Fruit fly (Drosophila melanogaster) whole organism, embryonic: ENCODE data around the gene Rcd2.

Source experiments
- BtbVII ChIP-seq: fragments of 200-800 bp; sonication (Bioruptor generic); optimal IDR thresholded peaks from 3 replicates; lab custom pipeline; 2017; ENCODE audit warnings: missing biosample characterization, mild to moderate bottlenecking, missing genetic modification characterization
- Bteb2 ChIP-seq: fragments of 200-800 bp; sonication (Bioruptor generic); optimal IDR thresholded peaks from 2 replicates; lab custom pipeline; 2016; ENCODE audit warnings: missing biosample characterization, missing genetic modification characterization
- CG10274 ChIP-seq: fragments of 200-800 bp; sonication (Bioruptor generic); optimal IDR thresholded peaks from 3 replicates; lab custom pipeline; 2017; ENCODE audit warnings: missing biosample characterization, mild to moderate bottlenecking, missing genetic modification characterization
- CG10431 ChIP-seq: fragments of 200-800 bp; sonication (Bioruptor generic); optimal IDR thresholded peaks from 3 replicates; lab custom pipeline; 2018; ENCODE audit warnings: missing biosample characterization, mild to moderate bottlenecking, missing genetic modification characterization
- CG11085 ChIP-seq: fragments of 200-800 bp; sonication (Bioruptor generic); IDR thresholded peaks from 2 replicates; pipeline ENCODE4 v1.3.6; 2022; ENCODE audit warnings: missing biosample characterization, missing genetic modification characterization
- CG11093 ChIP-seq: fragments of 200-800 bp; sonication (Bioruptor generic); IDR thresholded peaks from 3 replicates; pipeline ENCODE4 v1.3.6; 2022; ENCODE audit warnings: missing biosample characterization, missing genetic modification characterization
- CG11504 ChIP-seq: fragments of 200-800 bp; sonication (Bioruptor generic); optimal IDR thresholded peaks from 3 replicates; lab custom pipeline; 2019; ENCODE audit warnings: missing biosample characterization, mild to moderate bottlenecking, missing genetic modification characterization, moderate library complexity
- CG14441 ChIP-seq: fragments of 200-800 bp; sonication (Bioruptor generic); IDR thresholded peaks from 2 replicates; pipeline ENCODE4 v1.3.6; 2022; ENCODE audit warnings: missing biosample characterization, missing genetic modification characterization
- CG14860 ChIP-seq: fragments of 200-800 bp; sonication (Bioruptor generic); IDR thresholded peaks from 3 replicates; pipeline ENCODE4 v1.3.6; 2022; ENCODE audit warnings: missing biosample characterization, missing genetic modification characterization; ENCODE audit not compliant: partially characterized antibody
- CG1529 ChIP-seq: fragments of 200-800 bp; sonication (Bioruptor generic); optimal IDR thresholded peaks from 3 replicates; lab custom pipeline; 2018; ENCODE audit warnings: missing biosample characterization, missing genetic modification characterization
- CG1603 ChIP-seq: fragments of 200-800 bp; sonication (Bioruptor generic); optimal IDR thresholded peaks from 2 replicates; lab custom pipeline; 2019; ENCODE audit warnings: missing biosample characterization, mild to moderate bottlenecking, missing genetic modification characterization, moderate library complexity
- CG16863 ChIP-seq: fragments of 200-800 bp; sonication (Bioruptor generic); optimal IDR thresholded peaks from 3 replicates; lab custom pipeline; 2016; ENCODE audit warnings: missing biosample characterization, missing genetic modification characterization
- CG17829 ChIP-seq: fragments of 200-800 bp; optimal IDR thresholded peaks from 2 replicates; lab custom pipeline; 2019; ENCODE audit warnings: missing biosample characterization, mild to moderate bottlenecking, missing genetic modification characterization, moderate library complexity
- CG1792 ChIP-seq: fragments of 200-800 bp; sonication (Bioruptor generic); optimal IDR thresholded peaks from 2 replicates; lab custom pipeline; 2016; ENCODE audit warnings: missing biosample characterization, missing genetic modification characterization
- CG2875 ChIP-seq: fragments of 200-800 bp; sonication (Bioruptor generic); optimal IDR thresholded peaks from 2 replicates; lab custom pipeline; 2017; ENCODE audit warnings: missing biosample characterization, mild to moderate bottlenecking, missing genetic modification characterization, missing genetic modification reagents
- CG31441 ChIP-seq: fragments of 200-800 bp; sonication (Bioruptor generic); IDR thresholded peaks from 2 replicates; pipeline ENCODE4 v1.3.6; 2022; ENCODE audit warnings: missing biosample characterization, missing genetic modification characterization
- CG3163 ChIP-seq: fragments of 200-800 bp; sonication (Bioruptor generic); optimal IDR thresholded peaks from 3 replicates; lab custom pipeline; 2016; ENCODE audit warnings: missing biosample characterization, missing genetic modification characterization
- CG33213 ChIP-seq: fragments of 200-800 bp; sonication (Bioruptor generic); optimal IDR thresholded peaks from 3 replicates; lab custom pipeline; 2016; ENCODE audit warnings: missing biosample characterization, missing genetic modification characterization
- CG34422 ChIP-seq: fragments of 200-800 bp; sonication (Bioruptor generic); IDR thresholded peaks from 3 replicates; pipeline ENCODE4 v1.3.6; 2022; ENCODE audit warnings: missing biosample characterization, missing genetic modification characterization
- CG5180 ChIP-seq: fragments of 200-800 bp; sonication (Bioruptor generic); optimal IDR thresholded peaks from 3 replicates; lab custom pipeline; 2017; ENCODE audit warnings: missing biosample characterization, missing genetic modification characterization, mild to moderate bottlenecking, moderate library complexity, missing genetic modification reagents
- CG5245 ChIP-seq: fragments of 200-800 bp; sonication (Bioruptor generic); optimal IDR thresholded peaks from 3 replicates; lab custom pipeline; 2016; ENCODE audit warnings: missing biosample characterization, missing genetic modification characterization
- CG7271 ChIP-seq: fragments of 200-800 bp; sonication (Bioruptor generic); optimal IDR thresholded peaks from 2 replicates; lab custom pipeline; 2018; ENCODE audit warnings: missing biosample characterization, mild to moderate bottlenecking, missing genetic modification characterization, moderate library complexity
- CG7372 ChIP-seq: fragments of 200-800 bp; sonication (Bioruptor generic); IDR thresholded peaks from 2 replicates; pipeline ENCODE4 v1.3.6; 2022; ENCODE audit warnings: missing biosample characterization, missing genetic modification characterization
- Dip2 ChIP-seq: fragments of 200-800 bp; sonication (Bioruptor generic); IDR thresholded peaks from 2 replicates; pipeline ENCODE4 v1.3.6; 2022; ENCODE audit warnings: missing biosample characterization, missing genetic modification characterization
- E2f1 ChIP-seq: fragments of 200-800 bp; sonication (Bioruptor generic); IDR thresholded peaks from 2 replicates; pipeline ENCODE4 v1.3.6; 2022; ENCODE audit warnings: missing biosample characterization, missing genetic modification characterization
- Elba2 ChIP-seq: fragments of 200-800 bp; sonication (Bioruptor generic); optimal IDR thresholded peaks from 3 replicates; lab custom pipeline; 2016; ENCODE audit warnings: missing biosample characterization, missing genetic modification characterization
- Fer1 ChIP-seq: fragments of 200-800 bp; sonication (Bioruptor generic); optimal IDR thresholded peaks from 2 replicates; lab custom pipeline; 2017; ENCODE audit warnings: missing biosample characterization, mild to moderate bottlenecking, missing genetic modification characterization
- Gug ChIP-seq: fragments of 200-800 bp; sonication (Bioruptor generic); IDR thresholded peaks from 4 replicates; pipeline ENCODE4 v1.3.6; 2022; ENCODE audit warnings: missing biosample characterization, missing genetic modification characterization
- Hand ChIP-seq: fragments of 200-800 bp; sonication (Bioruptor generic); optimal IDR thresholded peaks from 2 replicates; lab custom pipeline; 2017; ENCODE audit warnings: mild to moderate bottlenecking, missing biosample characterization, missing genetic modification reagents, missing genetic modification characterization
- HmgZ ChIP-seq: fragments of 200-800 bp; sonication (Bioruptor generic); optimal IDR thresholded peaks from 2 replicates; lab custom pipeline; 2018; ENCODE audit warnings: missing biosample characterization, mild to moderate bottlenecking, missing genetic modification characterization
- Hr78 ChIP-seq, 2 experiments: fragments of 200-800 bp in 1 of 2; fragments of >200 bp in 1 of 2; sonication (Bioruptor generic) in 1 of 2; optimal IDR thresholded peaks; 2 replicates each; lab custom pipeline; 2017 to 2019; ENCODE audit warnings: missing biosample characterization in 2 of 2, missing genetic modification characterization in 2 of 2, mild to moderate bottlenecking in 1 of 2, moderate library complexity in 1 of 2
- Hsf ChIP-seq: fragments of 200-800 bp; sonication (Bioruptor generic); optimal IDR thresholded peaks from 3 replicates; lab custom pipeline; 2016; ENCODE audit warnings: missing biosample characterization, missing genetic modification characterization
- Mad ChIP-seq: fragments of 200-800 bp; sonication (Bioruptor generic); optimal IDR thresholded peaks from 2 replicates; lab custom pipeline; 2016; ENCODE audit warnings: missing biosample characterization, missing genetic modification characterization
- Nf-YB ChIP-seq: fragments of 200-800 bp; sonication (Bioruptor generic); optimal IDR thresholded peaks from 3 replicates; lab custom pipeline; 2019; ENCODE audit warnings: missing biosample characterization, mild to moderate bottlenecking, missing genetic modification characterization, moderate library complexity
- Xrp1 ChIP-seq: fragments of 200-800 bp; sonication (Bioruptor generic); IDR thresholded peaks from 2 replicates; pipeline ENCODE4 v1.3.6; 2022; ENCODE audit warnings: missing biosample characterization, missing genetic modification characterization
- aop ChIP-seq: fragments of 200-800 bp; sonication (Bioruptor generic); IDR thresholded peaks from 2 replicates; pipeline ENCODE4 v1.3.6; 2022; ENCODE audit warnings: missing biosample characterization, missing genetic modification characterization
- bigmax ChIP-seq: fragments of 200-800 bp; sonication (Bioruptor generic); optimal IDR thresholded peaks from 2 replicates; lab custom pipeline; 2018; ENCODE audit warnings: missing biosample characterization, mild to moderate bottlenecking, missing genetic modification characterization
- caup ChIP-seq: fragments of 200-800 bp; sonication (Bioruptor generic); optimal IDR thresholded peaks from 3 replicates; lab custom pipeline; 2017; ENCODE audit warnings: missing biosample characterization, mild to moderate bottlenecking, missing genetic modification characterization, moderate library complexity; ENCODE audit not compliant: severe bottlenecking
- dan ChIP-seq: fragments of 200-800 bp; sonication (Bioruptor generic); IDR thresholded peaks from 2 replicates; pipeline ENCODE4 v1.3.6; 2022; ENCODE audit warnings: missing biosample characterization, missing genetic modification characterization
- ham ChIP-seq: fragments of 200-800 bp; sonication (Bioruptor generic); IDR thresholded peaks from 2 replicates; pipeline ENCODE4 v1.3.6; 2022; ENCODE audit warnings: missing biosample characterization, missing genetic modification characterization
- lola ChIP-seq, 3 experiments: fragments of >200 bp in 2 of 3; fragments of 200-800 bp in 1 of 3; sonication (Bioruptor generic) in 1 of 3; optimal IDR thresholded peaks; 2 replicates each; lab custom pipeline; 2017 to 2019; ENCODE audit warnings: missing biosample characterization in 3 of 3, missing genetic modification characterization in 3 of 3, mild to moderate bottlenecking in 1 of 3, moderate library complexity in 1 of 3
- nerfin-1 ChIP-seq: fragments of 200-800 bp; sonication (Bioruptor generic); optimal IDR thresholded peaks from 3 replicates; lab custom pipeline; 2019; ENCODE audit warnings: missing biosample characterization, mild to moderate bottlenecking, missing genetic modification characterization, moderate library complexity
- sisA ChIP-seq: fragments of 200-800 bp; sonication (Bioruptor generic); IDR thresholded peaks from 2 replicates; pipeline ENCODE4 v1.3.6; 2022; ENCODE audit warnings: missing biosample characterization, missing genetic modification characterization
- sob ChIP-seq: fragments of 200-800 bp; sonication (Bioruptor generic); IDR thresholded peaks from 2 replicates; pipeline ENCODE4 v1.3.6; 2022; ENCODE audit warnings: missing biosample characterization, missing genetic modification characterization
- tll ChIP-seq, 2 experiments: fragments of 200-800 bp in 1 of 2; fragments of >200 bp in 1 of 2; sonication (Bioruptor generic) in 1 of 2; optimal IDR thresholded peaks; 2 replicates each; lab custom pipeline; 2017 to 2019; ENCODE audit warnings: missing biosample characterization in 2 of 2, missing genetic modification characterization in 2 of 2, mild to moderate bottlenecking in 1 of 2, moderate library complexity in 1 of 2
- toy ChIP-seq: fragments of 200-800 bp; sonication (Bioruptor generic); IDR thresholded peaks from 2 replicates; pipeline ENCODE4 v1.3.6; 2022; ENCODE audit warnings: missing biosample characterization, missing genetic modification characterization
- trh ChIP-seq: fragments of 200-800 bp; sonication (Bioruptor generic); optimal IDR thresholded peaks from 2 replicates; lab custom pipeline; 2016; ENCODE audit warnings: missing biosample characterization, missing genetic modification characterization
- twi ChIP-seq: fragments of 200-800 bp; optimal IDR thresholded peaks from 2 replicates; lab custom pipeline; 2019; ENCODE audit warnings: missing biosample characterization, mild to moderate bottlenecking, missing genetic modification characterization, moderate library complexity
- tx ChIP-seq: fragments of 200-800 bp; sonication (Bioruptor generic); optimal IDR thresholded peaks from 2 replicates; lab custom pipeline; 2016; ENCODE audit warnings: missing biosample characterization, missing genetic modification characterization

Gene Rcd2

dm6 chr3L:20494780-20495591 lies 45.2 kb downstream of the Rcd2 start, which contains the start of gene ZnT77C (continued):
- no peak for TF ChIP-seq CG3163 (GFP tag; lab: Kevin White, UChicago)
- no peak for TF ChIP-seq CG7271 (tag; lab: Kevin White, UChicago)
- TF ChIP-seq trh (GFP tag; lab: Kevin White, UChicago), result no peak
- no peak for TF ChIP-seq CG7372
- peak; percentile 72 for TF ChIP-seq CG33213
- TF ChIP-seq CG5245 (GFP tag; lab: Kevin White, UChicago), result no peak
- TF ChIP-seq CG10431, result no peak
- TF ChIP-seq Hand (GFP tag; lab: Kevin White, UChicago), result no peak
- TF ChIP-seq CG11093 (GFP tag; lab: Robert Waterston, UW), result no peak
- TF ChIP-seq CG34422 (GFP tag; lab: Robert Waterston, UW), result 0 out of 3 replicates have a peak, but pooled peaks have one; percentile 14
- no peak for TF ChIP-seq Elba2 (GFP tag; lab: Kevin White, UChicago)
- no peak for TF ChIP-seq aop (GFP tag; lab: Robert Waterston, UW)
- peak; percentile 57 for TF ChIP-seq CG11504 (tag; lab: Kevin White, UChicago)
- TF ChIP-seq nerfin-1 (tag; lab: Kevin White, UChicago), result no peak
- TF ChIP-seq CG1792 (GFP tag; lab: Kevin White, UChicago), result no peak
- no peak for TF ChIP-seq twi (tag; lab: Kevin White, UChicago)
- no peak for TF ChIP-seq CG16863 (GFP tag; lab: Kevin White, UChicago)
- peak; percentile 6 for TF ChIP-seq CG17829 (tag; lab: Kevin White, UChicago)
- TF ChIP-seq dan, result no peak
- TF ChIP-seq CG2875 (GFP tag; lab: Kevin White, UChicago), result no peak
- no peak for TF ChIP-seq Hsf (GFP tag; lab: Kevin White, UChicago)
- no peak for TF ChIP-seq sisA (GFP tag; lab: Robert Waterston, UW)
- TF ChIP-seq Xrp1 (GFP tag; lab: Robert Waterston, UW), result no peak
- no peak for TF ChIP-seq Mad (GFP tag; lab: Kevin White, UChicago)
- TF ChIP-seq Gug (GFP tag; lab: Robert Waterston, UW), result no peak
- no peak for TF ChIP-seq CG5180 (GFP tag; lab: Kevin White, UChicago)
- TF ChIP-seq CG14441 (GFP tag; lab: Robert Waterston, UW), result no peak
- no peak for TF ChIP-seq CG14860 (GFP tag; lab: Robert Waterston, UW)
- no peak for TF ChIP-seq caup (GFP tag; lab: Kevin White, UChicago)
- no peak for TF ChIP-seq BtbVII (GFP tag; lab: Kevin White, UChicago)
- TF ChIP-seq lola (GFP tag; optimal IDR thresholded peaks at IDR 0.05; lab: Kevin White, UChicago), result no peak
- no peak for TF ChIP-seq CG10274 (GFP tag; lab: Kevin White, UChicago)
- no peak for TF ChIP-seq Dip2 (GFP tag; lab: Robert Waterston, UW)
- no peak for TF ChIP-seq CG31441 (GFP tag; lab: Robert Waterston, UW)
- peak; percentile 58 for TF ChIP-seq CG1603 (tag; lab: Kevin White, UChicago)
- no peak for TF ChIP-seq HmgZ (tag; lab: Kevin White, UChicago)
- TF ChIP-seq tll (GFP tag; optimal IDR thresholded peaks at IDR 0.05; lab: Kevin White, UChicago), result no peak
- TF ChIP-seq ham (GFP tag; lab: Robert Waterston, UW), result no peak
- peak; percentile 56 for TF ChIP-seq bigmax (GFP tag; lab: Kevin White, UChicago)
- no peak for TF ChIP-seq tx
- no peak for TF ChIP-seq sob (GFP tag; lab: Robert Waterston, UW)
- no peak for TF ChIP-seq Hr78 (GFP tag; optimal IDR thresholded peaks at IDR 0.05; lab: Kevin White, UChicago)
- no peak for TF ChIP-seq Nf-YB (GFP tag; lab: Kevin White, UChicago)
- no peak for TF ChIP-seq CG1529 (GFP tag; lab: Kevin White, UChicago)
- no peak for TF ChIP-seq Bteb2 (GFP tag; lab: Kevin White, UChicago)
- TF ChIP-seq Fer1, result no peak
- no peak for TF ChIP-seq toy (GFP tag; lab: Robert Waterston, UW)
- TF ChIP-seq CG11085 (GFP tag; lab: Robert Waterston, UW), result no peak
- no peak for TF ChIP-seq E2f1
